Fruit fly (Drosophila melanogaster): Measurements from ENCODE around the gene CG15011.
A peak's percentile ranks its signal among the peaks of the same experiment; 100 is the strongest.

The CG15011 gene

dm6 chr3L:4221226-4221770 is 37.7 kb downstream of the CG15011 start:
- TF ChIP-seq CTCF (optimal IDR thresholded peaks at IDR 0.05), result no peak
- no peak for TF ChIP-seq CG8478 (optimal IDR thresholded peaks at IDR 0.05)

- TF ChIP-seq CTCF (optimal IDR thresholded peaks at IDR 0.05) (no peak), CG8478 (optimal IDR thresholded peaks at IDR 0.05) (no peak)
Observed at dm6 chr3L:4220679-4221078, 38.3 kb downstream of the CG15011 start.

- peak in 1 of 2 experiments; percentile 10 for TF ChIP-seq CTCF (optimal IDR thresholded peaks at IDR 0.05)
- TF ChIP-seq CG8478 (optimal IDR thresholded peaks at IDR 0.05), result no peak
Observed at dm6 chr3L:4219291-4220228, 39.4 kb downstream of the CG15011 start.

DNA sequence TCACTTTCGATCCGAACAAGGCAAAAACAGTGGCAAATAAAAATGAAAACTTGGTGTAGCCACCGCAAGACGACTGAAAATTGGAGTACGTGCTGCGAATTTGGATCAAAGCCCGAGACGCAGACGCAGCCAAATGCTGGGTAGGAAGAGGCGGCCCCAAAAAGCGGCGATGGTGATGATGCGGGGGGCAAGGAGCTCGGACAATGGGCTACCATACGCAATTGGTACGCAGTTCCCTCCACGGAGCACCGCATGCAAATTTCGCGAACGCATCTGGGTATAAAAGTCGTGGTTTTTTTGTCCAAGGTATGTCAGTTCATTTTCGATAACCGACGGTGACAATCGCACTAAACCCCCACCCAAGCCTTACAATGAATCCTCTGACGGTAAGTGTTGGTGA is 43.9 kb downstream of the CG15011 start, which contains the start of gene Cpr64Ad:
Cpr64Ad (plus strand) TSS at position 301 of the 400 bp plus-strand sequence.
- TF ChIP-seq CTCF (optimal IDR thresholded peaks at IDR 0.05) (no peak), CG8478 (optimal IDR thresholded peaks at IDR 0.05) (no peak)

DNA sequence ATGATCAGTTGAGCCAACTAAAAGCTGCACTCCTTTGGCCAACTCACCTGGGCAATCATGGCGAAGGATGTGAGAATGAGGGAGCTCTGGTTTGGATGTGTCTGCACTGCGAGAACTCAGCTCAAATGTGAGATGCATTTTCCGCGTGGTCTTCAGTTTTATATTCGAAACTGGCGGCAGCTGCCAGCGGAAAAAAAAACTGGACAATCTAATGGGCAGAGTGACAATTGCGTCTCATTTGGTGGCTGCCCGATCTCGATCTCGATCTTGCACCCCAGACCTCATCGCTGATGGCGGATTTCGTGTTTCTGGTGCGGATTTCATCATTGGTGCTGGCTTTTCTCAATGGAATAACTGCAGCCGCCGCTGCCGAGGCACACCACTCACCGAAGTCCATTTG is 46.1 kb downstream of the CG15011 start, which contains the start of gene Cpr64Ac:
Cpr64Ac (minus strand) TSS at position 101 of the 400 bp plus-strand sequence.
- TF ChIP-seq CTCF (optimal IDR thresholded peaks at IDR 0.05), result no peak
- no peak for TF ChIP-seq CG8478 (optimal IDR thresholded peaks at IDR 0.05)

DNA sequence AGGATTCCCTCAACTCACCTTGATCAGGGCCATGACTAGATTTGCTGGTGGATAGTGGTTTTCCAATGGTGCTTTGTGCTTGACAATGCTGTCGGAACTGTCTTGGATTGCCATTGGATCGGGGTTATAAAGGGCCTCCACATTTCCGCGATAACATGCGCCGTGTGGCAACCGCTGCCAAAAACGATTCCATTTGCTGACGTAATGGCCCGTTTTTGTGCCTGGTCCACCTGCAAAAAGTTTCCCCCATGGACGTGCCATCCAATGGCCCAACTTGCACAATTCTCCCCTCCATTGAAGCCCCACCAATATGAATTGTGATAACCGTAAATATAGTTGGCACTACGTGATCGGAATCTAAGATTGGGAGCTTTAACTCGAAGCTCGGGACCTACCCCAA is 47.5 kb downstream of the CG15011 start, which contains the start of gene Cpr64Ab:
Cpr64Ab (minus strand) TSS at position 101 of the 400 bp plus-strand sequence.
- no peak for TF ChIP-seq CG8478 (optimal IDR thresholded peaks at IDR 0.05)
- no peak for TF ChIP-seq CTCF (optimal IDR thresholded peaks at IDR 0.05)

- TF ChIP-seq CG8478 (optimal IDR thresholded peaks at IDR 0.05) (no peak), CTCF (optimal IDR thresholded peaks at IDR 0.05) (no peak)
Observed at dm6 chr3L:4209731-4210130, 49.2 kb downstream of the CG15011 start.

dm6 chr3L:4209078-4209477 is 49.9 kb downstream of the CG15011 start, which contains the start of gene Cpr64Aa:
Gene Cpr64Aa (minus strand): TSS chr3L:4209178.
- TF ChIP-seq CTCF (optimal IDR thresholded peaks at IDR 0.05), result no peak
- no peak for TF ChIP-seq CG8478 (optimal IDR thresholded peaks at IDR 0.05)

Data from S2 (cell line).